Worm (Caenorhabditis elegans) whole organism, young adult: ENCODE data around the gene fbxa-83.

Experiments used
- F57C9.4 ChIP-seq: sonication (generic microtip); optimal IDR thresholded peaks from 2 replicates; lab custom pipeline; 2017; ENCODE audit warnings: mild to moderate bottlenecking, missing genetic modification characterization, missing compliant biosample characterization
- ama-1 ChIP-seq, 3 experiments: fragments of 150-350 bp in 1 of 3; sonication (generic microtip) in 2 of 3; optimal IDR thresholded peaks; 2 replicates each; lab custom pipeline; 2014 to 2018; ENCODE audit warnings: missing biosample characterization in 2 of 3, missing genetic modification characterization in 2 of 3, missing genetic modification reagents in 2 of 3
- ceh-27 ChIP-seq: fragments of 200-800 bp; sonication (Bioruptor generic); optimal IDR thresholded peaks from 2 replicates; lab custom pipeline; 2018; ENCODE audit warnings: mild to moderate bottlenecking, missing genetic modification characterization, moderate library complexity, missing compliant biosample characterization
- ceh-91 ChIP-seq: fragments of 200-800 bp; sonication (Bioruptor generic); IDR thresholded peaks from 2 replicates; pipeline ENCODE4 v1.3.6; 2022; ENCODE audit warnings: missing genetic modification reagents, missing genetic modification characterization, missing compliant biosample characterization
- dpff-1 ChIP-seq: sonication (generic microtip); optimal IDR thresholded peaks from 2 replicates; lab custom pipeline; 2017; ENCODE audit warnings: mild to moderate bottlenecking, missing genetic modification characterization, missing compliant biosample characterization
- egl-44 ChIP-seq: fragments of 200-800 bp; sonication (Bioruptor generic); IDR thresholded peaks from 2 replicates; pipeline ENCODE4 v1.3.6; 2022; ENCODE audit warnings: missing genetic modification reagents, missing genetic modification characterization, missing compliant biosample characterization
- lag-1 ChIP-seq: fragments of 200-800 bp; sonication (Bioruptor generic); IDR thresholded peaks from 2 replicates; pipeline ENCODE4 v1.3.6; 2022; ENCODE audit warnings: missing genetic modification reagents, missing genetic modification characterization, missing compliant biosample characterization
- sea-2 ChIP-seq: fragments of 200-800 bp; sonication (Bioruptor generic); IDR thresholded peaks from 2 replicates; pipeline ENCODE4 v1.3.6; 2022; ENCODE audit warnings: missing genetic modification characterization, missing compliant biosample characterization
- sptf-2 ChIP-seq: fragments of 200-800 bp; sonication (Bioruptor generic); optimal IDR thresholded peaks from 2 replicates; lab custom pipeline; 2018; ENCODE audit warnings: mild to moderate bottlenecking, missing genetic modification characterization, missing compliant biosample characterization
- unc-62 ChIP-seq: fragments of 150-350 bp; optimal IDR thresholded peaks from 2 replicates; lab custom pipeline; 2014; ENCODE audit warnings: missing biosample characterization, missing genetic modification reagents, missing genetic modification characterization
- ztf-26 ChIP-seq: sonication (generic microtip); optimal IDR thresholded peaks from 2 replicates; lab custom pipeline; 2017; ENCODE audit warnings: missing genetic modification characterization, missing compliant biosample characterization

DNA sequence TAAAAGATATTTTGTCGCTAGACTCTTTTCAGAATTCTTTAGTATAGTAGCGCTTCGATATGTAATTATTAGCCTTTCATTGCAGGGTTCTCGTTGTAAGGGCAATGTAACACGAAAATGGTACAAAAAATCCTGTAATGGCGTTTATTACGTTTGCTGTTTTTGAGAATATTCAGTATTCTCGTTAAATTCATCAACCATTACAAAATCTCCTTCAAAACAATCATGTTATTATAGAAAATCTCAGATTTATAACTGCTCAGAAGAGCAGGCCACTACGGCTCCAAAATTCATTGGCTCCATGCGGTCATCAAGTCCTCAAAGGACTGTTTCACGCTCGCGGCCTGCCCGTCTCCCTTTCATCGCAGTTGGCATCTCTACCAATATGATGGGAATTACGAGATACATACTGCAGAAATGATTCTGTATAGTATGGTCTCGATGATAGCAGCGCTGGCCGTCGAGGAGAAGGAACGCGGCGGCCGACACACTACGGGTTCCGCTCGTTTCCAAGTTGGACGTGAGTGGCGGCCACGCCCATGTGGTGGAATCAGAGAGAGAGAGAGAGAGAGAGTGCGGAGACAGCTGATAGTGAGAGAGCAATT, 613 bp upstream of the fbxa-83 start:
- TF ChIP-seq ama-1 (optimal IDR thresholded peaks at IDR 0.05; lab: Kevin White, UChicago) = no peak
- no peak for TF ChIP-seq ama-1 (GFP tag; optimal IDR thresholded peaks at IDR 0.05; lab: Kevin White, UChicago)
- TF ChIP-seq dpff-1 (tag; lab: Kevin White, UChicago) = no peak
- peak; percentile 74 for TF ChIP-seq ceh-27
- TF ChIP-seq lag-1 (GFP tag; lab: Robert Waterston, UW) = no peak
- no peak for TF ChIP-seq sea-2 (GFP tag; lab: Robert Waterston, UW)
- TF ChIP-seq unc-62 = no peak
- no peak for TF ChIP-seq F57C9.4 (tag; lab: Kevin White, UChicago)
- TF ChIP-seq egl-44 (GFP tag; lab: Robert Waterston, UW) = no peak; the same call in 1 of the 2 replicates
- TF ChIP-seq ceh-91 (GFP tag; lab: Robert Waterston, UW) = peak; percentile 53; the same call in 1 of the 2 replicates
- peak; percentile 72 for TF ChIP-seq ztf-26 (tag; lab: Kevin White, UChicago)
- TF ChIP-seq sptf-2 (GFP tag; lab: Kevin White, UChicago) = no peak
